Fruit fly (Drosophila melanogaster): ENCODE data around the gene eIF5B.

- TF ChIP-seq CTCF (optimal IDR thresholded peaks at IDR 0.05) (no peak), CG8478 (optimal IDR thresholded peaks at IDR 0.05) (no peak)
Measured at dm6 chr3L:3485088-3485710, 24.4 kb upstream of the eIF5B start.
